Worm (Caenorhabditis elegans) whole organism, early embryonic: ENCODE data around the gene M106.2.

Experiments
- B0310.2 ChIP-seq: sonication (generic microtip); optimal IDR thresholded peaks from 2 replicates; lab custom pipeline; 2016; ENCODE audit warnings: mild to moderate bottlenecking, missing genetic modification characterization, missing compliant biosample characterization
- F13C5.2 ChIP-seq: sonication (generic microtip); optimal IDR thresholded peaks from 2 replicates; lab custom pipeline; 2017; ENCODE audit warnings: mild to moderate bottlenecking, missing genetic modification characterization, inconsistent platforms, missing compliant biosample characterization
- aly-1 ChIP-seq: sonication (generic microtip); optimal IDR thresholded peaks from 2 replicates; lab custom pipeline; 2016; ENCODE audit warnings: missing genetic modification characterization, missing compliant biosample characterization
- ama-1 ChIP-seq: fragments of 150-350 bp; optimal IDR thresholded peaks from 2 replicates; lab custom pipeline; 2014
- ceh-13 ChIP-seq: fragments of 200-800 bp; sonication (Bioruptor generic); optimal IDR thresholded peaks from 2 replicates; lab custom pipeline; 2018; ENCODE audit warnings: mild to moderate bottlenecking, missing genetic modification characterization, missing compliant biosample characterization
- ceh-36 ChIP-seq: sonication (generic microtip); optimal IDR thresholded peaks from 2 replicates; lab custom pipeline; 2016; ENCODE audit warnings: missing genetic modification characterization, inconsistent platforms, missing compliant biosample characterization
- ets-7 ChIP-seq: sonication (generic microtip); optimal IDR thresholded peaks from 2 replicates; lab custom pipeline; 2016; ENCODE audit warnings: missing genotype, missing genetic modification characterization, missing compliant biosample characterization
- flt-1 ChIP-seq: fragments of 200-800 bp; sonication (Bioruptor generic); IDR thresholded peaks from 2 replicates; pipeline ENCODE4 v1.3.6; 2022; ENCODE audit warnings: missing genetic modification characterization, missing compliant biosample characterization
- hmbx-1 ChIP-seq: sonication (generic microtip); optimal IDR thresholded peaks from 2 replicates; lab custom pipeline; 2016; ENCODE audit warnings: mild to moderate bottlenecking, missing genetic modification characterization, missing compliant biosample characterization
- hmg-4 ChIP-seq: fragments of 200-800 bp; sonication (Bioruptor generic); optimal IDR thresholded peaks from 2 replicates; lab custom pipeline; 2018; ENCODE audit warnings: mild to moderate bottlenecking, missing genetic modification characterization, missing compliant biosample characterization
- hnd-1 ChIP-seq: sonication (generic microtip); optimal IDR thresholded peaks from 2 replicates; lab custom pipeline; 2016; ENCODE audit warnings: missing genetic modification characterization, missing compliant biosample characterization
- pes-1 ChIP-seq: fragments of 200-800 bp; sonication (Bioruptor generic); IDR thresholded peaks from 2 replicates; pipeline ENCODE4 v1.3.6; 2022; ENCODE audit warnings: missing genetic modification reagents, missing genetic modification characterization, missing compliant biosample characterization
- scrt-1 ChIP-seq: fragments of 200-800 bp; sonication (Bioruptor generic); IDR thresholded peaks from 2 replicates; pipeline ENCODE4 v1.3.6; 2022; ENCODE audit warnings: missing genetic modification characterization, missing compliant biosample characterization
- sea-1 ChIP-seq: fragments of 200-800 bp; sonication (Bioruptor generic); conservative IDR thresholded peaks from 2 replicates; pipeline ENCODE4 v1.3.6; 2022; ENCODE audit warnings: missing genetic modification characterization, missing compliant biosample characterization
- tbx-11 ChIP-seq: fragments of 200-800 bp; sonication (Bioruptor generic); IDR thresholded peaks from 2 replicates; pipeline ENCODE4 v1.3.6; 2022; ENCODE audit warnings: missing genetic modification characterization, missing compliant biosample characterization
- tbx-37 ChIP-seq: fragments of 200-800 bp; sonication (Bioruptor generic); conservative IDR thresholded peaks from 2 replicates; pipeline ENCODE4 v1.3.6; 2022; ENCODE audit warnings: missing genetic modification reagents, missing genetic modification characterization, missing compliant biosample characterization
- tra-4 ChIP-seq: sonication (generic microtip); optimal IDR thresholded peaks from 2 replicates; lab custom pipeline; 2017; ENCODE audit warnings: missing genetic modification characterization, missing compliant biosample characterization

Gene M106.2

ce11 chrII:10804442-10804841 lies 45.4 kb downstream of the M106.2 start:
- no peak for TF ChIP-seq sea-1 (GFP tag; lab: Robert Waterston, UW)

- TF ChIP-seq flt-1 (no peak), pes-1 (GFP tag; lab: Robert Waterston, UW) (no peak), hnd-1 (tag; lab: Kevin White, UChicago) (no peak), ceh-13 (no peak), ets-7 (tag; lab: Kevin White, UChicago) (no peak), sea-1 (GFP tag; lab: Robert Waterston, UW) (no peak), B0310.2 (no peak), ceh-36 (tag; lab: Kevin White, UChicago) (no peak), ama-1 (lab: Kevin White, UChicago) (no peak), F13C5.2 (tag; lab: Kevin White, UChicago) (no peak), hmg-4 (GFP tag; lab: Kevin White, UChicago) (no peak), hmbx-1 (no peak), scrt-1 (GFP tag; lab: Robert Waterston, UW) (no peak), tbx-11 (GFP tag; lab: Robert Waterston, UW) (no peak), tbx-37 (no peak), tra-4 (no peak), aly-1 (no peak)
Measured at ce11 chrII:10800209-10800608, 49.6 kb downstream of the M106.2 start.

ce11 chrII:10798429-10798893 lies 51.3 kb downstream of the M106.2 start, which contains the start of gene npp-19:
TSS of gene npp-19 (minus strand) at chrII:10798479.
- TF ChIP-seq ets-7 (tag; lab: Kevin White, UChicago): no peak
- TF ChIP-seq sea-1 (GFP tag; lab: Robert Waterston, UW): no peak
- TF ChIP-seq B0310.2: no peak
- 0 out of 2 replicates have a peak, but pooled peaks have one; percentile 41 for TF ChIP-seq tbx-11 (GFP tag; lab: Robert Waterston, UW)
- TF ChIP-seq F13C5.2 (tag; lab: Kevin White, UChicago): peak; percentile 53
- no peak for TF ChIP-seq tra-4

ce11 chrII:10796194-10796593 lies 53.6 kb downstream of the M106.2 start, which contains the start of gene set-14:
TSS of gene set-14 (minus strand) at chrII:10796294.
- TF ChIP-seq B0310.2: no peak
- TF ChIP-seq ceh-13: no peak
- TF ChIP-seq flt-1: no peak
- no peak for TF ChIP-seq aly-1
- no peak for TF ChIP-seq hnd-1 (tag; lab: Kevin White, UChicago)
- no peak for TF ChIP-seq hmbx-1
- TF ChIP-seq F13C5.2 (tag; lab: Kevin White, UChicago): no peak
- TF ChIP-seq tbx-37: no peak
- TF ChIP-seq sea-1 (GFP tag; lab: Robert Waterston, UW): no peak
- no peak for TF ChIP-seq tra-4
- no peak for TF ChIP-seq ceh-36 (tag; lab: Kevin White, UChicago)
- no peak for TF ChIP-seq scrt-1 (GFP tag; lab: Robert Waterston, UW)
- no peak for TF ChIP-seq pes-1 (GFP tag; lab: Robert Waterston, UW)
- TF ChIP-seq hmg-4 (GFP tag; lab: Kevin White, UChicago): no peak
